Fruit fly (Drosophila melanogaster) whole organism, embryonic: ENCODE results near the gene CG31515.

ENCODE experiments used
- Aef1 ChIP-seq: fragments of 200-800 bp; sonication (Bioruptor generic); IDR thresholded peaks from 3 replicates; pipeline ENCODE4 v1.3.6; 2022; ENCODE audit warnings: missing biosample characterization, missing genetic modification characterization
- BEAF-32 ChIP-seq: fragments of 200-800 bp; sonication (Bioruptor generic); optimal IDR thresholded peaks from 3 replicates; lab custom pipeline; 2017; ENCODE audit warnings: missing biosample characterization, missing genetic modification characterization, mild to moderate bottlenecking, moderate library complexity, missing genetic modification reagents
- BtbVII ChIP-seq: fragments of 200-800 bp; sonication (Bioruptor generic); optimal IDR thresholded peaks from 3 replicates; lab custom pipeline; 2017; ENCODE audit warnings: missing biosample characterization, mild to moderate bottlenecking, missing genetic modification characterization
- CG12071 ChIP-seq: fragments of 200-800 bp; sonication (Bioruptor generic); optimal IDR thresholded peaks from 3 replicates; lab custom pipeline; 2018; ENCODE audit warnings: missing biosample characterization, mild to moderate bottlenecking, missing genetic modification characterization
- CG12219 ChIP-seq: fragments of 200-800 bp; sonication (Bioruptor generic); optimal IDR thresholded peaks from 3 replicates; lab custom pipeline; 2018; ENCODE audit warnings: missing biosample characterization, mild to moderate bottlenecking, missing genetic modification characterization
- CG14050 ChIP-seq: fragments of 200-800 bp; sonication (Bioruptor generic); IDR thresholded peaks from 3 replicates; pipeline ENCODE4 v1.3.6; 2022; ENCODE audit warnings: missing biosample characterization, missing genetic modification characterization
- CG1603 ChIP-seq: fragments of 200-800 bp; sonication (Bioruptor generic); optimal IDR thresholded peaks from 2 replicates; lab custom pipeline; 2019; ENCODE audit warnings: missing biosample characterization, mild to moderate bottlenecking, missing genetic modification characterization, moderate library complexity
- CG16779 ChIP-seq: fragments of 200-800 bp; sonication (Bioruptor generic); IDR thresholded peaks from 2 replicates; pipeline ENCODE4 v1.3.6; 2022; ENCODE audit warnings: missing biosample characterization, missing genetic modification characterization
- CG17361 ChIP-seq: fragments of 200-800 bp; sonication (Bioruptor generic); IDR thresholded peaks from 3 replicates; pipeline ENCODE4 v1.3.6; 2022; ENCODE audit warnings: missing biosample characterization, missing genetic modification characterization
- CG17912 ChIP-seq: fragments of 200-800 bp; sonication (Bioruptor generic); optimal IDR thresholded peaks from 2 replicates; lab custom pipeline; 2018; ENCODE audit warnings: missing biosample characterization, mild to moderate bottlenecking, missing genetic modification characterization
- CG18599 ChIP-seq: fragments of 200-800 bp; sonication (Bioruptor generic); optimal IDR thresholded peaks from 3 replicates; lab custom pipeline; 2017; ENCODE audit warnings: missing biosample characterization, missing genetic modification characterization, mild to moderate bottlenecking, moderate library complexity, missing genetic modification reagents
- CG18619 ChIP-seq: fragments of 200-800 bp; sonication (Bioruptor generic); optimal IDR thresholded peaks from 3 replicates; lab custom pipeline; 2017; ENCODE audit warnings: missing biosample characterization, mild to moderate bottlenecking, missing genetic modification characterization
- CG18764 ChIP-seq: fragments of 200-800 bp; sonication (Bioruptor generic); optimal IDR thresholded peaks from 3 replicates; lab custom pipeline; 2016; ENCODE audit warnings: missing biosample characterization, missing genetic modification characterization
- CG6689 ChIP-seq: fragments of 200-800 bp; sonication (Bioruptor generic); IDR thresholded peaks from 2 replicates; pipeline ENCODE4 v1.3.6; 2022; ENCODE audit warnings: missing biosample characterization, missing genetic modification characterization
- CG9932 ChIP-seq: fragments of 200-800 bp; sonication (Bioruptor generic); IDR thresholded peaks from 2 replicates; pipeline ENCODE4 v1.3.6; 2022; ENCODE audit warnings: missing biosample characterization, missing genetic modification characterization
- Deaf1 ChIP-seq: fragments of 200-800 bp; optimal IDR thresholded peaks from 3 replicates; lab custom pipeline; 2019; ENCODE audit warnings: missing biosample characterization, mild to moderate bottlenecking, missing genetic modification characterization, moderate library complexity
- Doc3 ChIP-seq: fragments of 200-800 bp; sonication (Bioruptor generic); IDR thresholded peaks from 3 replicates; pipeline ENCODE4 v1.3.6; 2022; ENCODE audit warnings: missing biosample characterization, missing genetic modification characterization; ENCODE audit not compliant: partially characterized antibody
- E2f1 ChIP-seq: fragments of 200-800 bp; sonication (Bioruptor generic); IDR thresholded peaks from 2 replicates; pipeline ENCODE4 v1.3.6; 2022; ENCODE audit warnings: missing biosample characterization, missing genetic modification characterization
- Gug ChIP-seq: fragments of 200-800 bp; sonication (Bioruptor generic); IDR thresholded peaks from 4 replicates; pipeline ENCODE4 v1.3.6; 2022; ENCODE audit warnings: missing biosample characterization, missing genetic modification characterization
- HHEX ChIP-seq: fragments of 200-800 bp; sonication (Bioruptor generic); optimal IDR thresholded peaks from 3 replicates; lab custom pipeline; 2017; ENCODE audit warnings: missing biosample characterization, mild to moderate bottlenecking, missing genetic modification characterization, missing genetic modification reagents
- HLH54F ChIP-seq: fragments of 200-800 bp; sonication (Bioruptor generic); optimal IDR thresholded peaks from 3 replicates; lab custom pipeline; 2016; ENCODE audit warnings: missing biosample characterization, missing genetic modification characterization
- HmgZ ChIP-seq: fragments of 200-800 bp; sonication (Bioruptor generic); optimal IDR thresholded peaks from 2 replicates; lab custom pipeline; 2018; ENCODE audit warnings: missing biosample characterization, mild to moderate bottlenecking, missing genetic modification characterization
- Jarid2 ChIP-seq: fragments of 200-800 bp; sonication (Bioruptor generic); optimal IDR thresholded peaks from 3 replicates; lab custom pipeline; 2017; ENCODE audit warnings: mild to moderate bottlenecking, missing biosample characterization, missing genetic modification reagents, missing genetic modification characterization
- Kr ChIP-seq: fragments of 200-800 bp; sonication (Bioruptor generic); optimal IDR thresholded peaks from 2 replicates; lab custom pipeline; 2017; ENCODE audit warnings: missing biosample characterization, mild to moderate bottlenecking, missing genetic modification characterization
- Neu2 ChIP-seq: fragments of 200-800 bp; sonication (Bioruptor generic); optimal IDR thresholded peaks from 3 replicates; lab custom pipeline; 2016; ENCODE audit warnings: missing biosample characterization, missing genetic modification characterization, borderline replicate concordance
- NfI ChIP-seq: fragments of 200-800 bp; sonication (Bioruptor generic); optimal IDR thresholded peaks from 3 replicates; lab custom pipeline; 2018; ENCODE audit warnings: missing biosample characterization, mild to moderate bottlenecking, missing genetic modification characterization, moderate library complexity
- PHDP ChIP-seq: fragments of 200-800 bp; sonication (Bioruptor generic); optimal IDR thresholded peaks from 3 replicates; lab custom pipeline; 2018; ENCODE audit warnings: missing biosample characterization, mild to moderate bottlenecking, missing genetic modification characterization, moderate library complexity
- Stat92E ChIP-seq, 3 experiments: fragments of >200 bp in 2 of 3; fragments of 200-800 bp in 1 of 3; sonication (Bioruptor generic) in 1 of 3; optimal IDR thresholded peaks; 2 replicates each; lab custom pipeline; 2017 to 2019; ENCODE audit warnings: missing biosample characterization in 3 of 3, missing genetic modification characterization in 3 of 3, mild to moderate bottlenecking in 1 of 3, moderate library complexity in 1 of 3
- Xrp1 ChIP-seq: fragments of 200-800 bp; sonication (Bioruptor generic); IDR thresholded peaks from 2 replicates; pipeline ENCODE4 v1.3.6; 2022; ENCODE audit warnings: missing biosample characterization, missing genetic modification characterization
- ap ChIP-seq: fragments of 200-800 bp; sonication (Bioruptor generic); IDR thresholded peaks from 2 replicates; pipeline ENCODE4 v1.3.6; 2022; ENCODE audit warnings: missing biosample characterization, missing genetic modification characterization
- btn ChIP-seq: fragments of 200-800 bp; sonication (Bioruptor generic); optimal IDR thresholded peaks from 2 replicates; lab custom pipeline; 2016; ENCODE audit warnings: missing biosample characterization, missing genetic modification characterization
- cad ChIP-seq: fragments of >200 bp; optimal IDR thresholded peaks from 2 replicates; lab custom pipeline; 2017; ENCODE audit warnings: missing biosample characterization, missing genetic modification characterization
- cato ChIP-seq: fragments of 200-800 bp; sonication (Bioruptor generic); optimal IDR thresholded peaks from 2 replicates; lab custom pipeline; 2016; ENCODE audit warnings: missing biosample characterization, missing genetic modification characterization, borderline replicate concordance
- dpn ChIP-seq, 2 experiments: fragments of 200-800 bp; sonication (Bioruptor generic); optimal IDR thresholded peaks; 3 replicates each; lab custom pipeline; 2016; ENCODE audit warnings: missing biosample characterization in 2 of 2, missing genetic modification characterization in 2 of 2
- esg ChIP-seq: fragments of 200-800 bp; sonication (Bioruptor generic); conservative IDR thresholded peaks from 2 replicates; pipeline ENCODE4 v1.3.6; 2022; ENCODE audit warnings: missing biosample characterization, missing genetic modification characterization
- grau ChIP-seq: fragments of 200-800 bp; optimal IDR thresholded peaks from 3 replicates; lab custom pipeline; 2019; ENCODE audit warnings: missing biosample characterization, mild to moderate bottlenecking, missing genetic modification characterization, moderate library complexity
- ham ChIP-seq: fragments of 200-800 bp; sonication (Bioruptor generic); IDR thresholded peaks from 2 replicates; pipeline ENCODE4 v1.3.6; 2022; ENCODE audit warnings: missing biosample characterization, missing genetic modification characterization
- jigr1 ChIP-seq: fragments of 200-800 bp; sonication (Bioruptor generic); IDR thresholded peaks from 3 replicates; pipeline ENCODE4 v1.3.6; 2022; ENCODE audit warnings: missing biosample characterization, missing genetic modification characterization
- jing ChIP-seq: fragments of 200-800 bp; sonication (Bioruptor generic); optimal IDR thresholded peaks from 2 replicates; lab custom pipeline; 2018; ENCODE audit warnings: missing biosample characterization, mild to moderate bottlenecking, missing genetic modification characterization
- nerfin-2 ChIP-seq: fragments of 200-800 bp; sonication (Bioruptor generic); IDR thresholded peaks from 2 replicates; pipeline ENCODE4 v1.3.6; 2022; ENCODE audit warnings: missing biosample characterization, missing genetic modification characterization; ENCODE audit not compliant: partially characterized antibody
- otp ChIP-seq: fragments of 200-800 bp; sonication (Bioruptor generic); IDR thresholded peaks from 3 replicates; pipeline ENCODE4, ENCODE4 v1.3.6; 2022; ENCODE audit warnings: missing biosample characterization, missing genetic modification characterization
- pb ChIP-seq: fragments of 200-800 bp; sonication (Bioruptor generic); optimal IDR thresholded peaks from 3 replicates; lab custom pipeline; 2016; ENCODE audit warnings: missing biosample characterization, missing genetic modification characterization
- pho ChIP-seq: fragments of 200-800 bp; sonication (Bioruptor generic); optimal IDR thresholded peaks from 2 replicates; lab custom pipeline; 2016; ENCODE audit warnings: missing biosample characterization, missing genetic modification characterization
- sc ChIP-seq, 3 experiments: fragments of >200 bp in 2 of 3; fragments of 200-800 bp in 1 of 3; sonication (Bioruptor generic) in 1 of 3; optimal IDR thresholded peaks; 2 replicates in 2 of 3; 3 replicates in 1 of 3; lab custom pipeline; 2017; ENCODE audit warnings: mild to moderate bottlenecking in 1 of 3, missing biosample characterization in 1 of 3, missing genetic modification characterization in 1 of 3, missing genetic modification reagents in 1 of 3
- sima ChIP-seq: fragments of 200-800 bp; sonication (Bioruptor generic); optimal IDR thresholded peaks from 2 replicates; lab custom pipeline; 2016; ENCODE audit warnings: missing biosample characterization, missing genetic modification characterization
- sna ChIP-seq: fragments of 200-800 bp; sonication (Bioruptor generic); IDR thresholded peaks from 2 replicates; pipeline ENCODE4 v1.3.6; 2022; ENCODE audit warnings: missing biosample characterization, missing genetic modification characterization; ENCODE audit not compliant: partially characterized antibody
- zen ChIP-seq: fragments of 200-800 bp; sonication (Bioruptor generic); optimal IDR thresholded peaks from 3 replicates; lab custom pipeline; 2018; ENCODE audit warnings: missing biosample characterization, mild to moderate bottlenecking, missing genetic modification characterization, moderate library complexity

Gene CG31515

dm6 chr3R:23355829-23356738 is 32.6 kb downstream of the CG31515 start, which contains the start of the genes ATPsynCF6 and Sec13 (continued):
- TF ChIP-seq pho (GFP tag; lab: Kevin White, UChicago) (no peak), sna (GFP tag; lab: Robert Waterston, UW) (peak; percentile 91), nerfin-2 (GFP tag; lab: Robert Waterston, UW) (peak; percentile 87), CG18599 (GFP tag; lab: Kevin White, UChicago) (peak; percentile 66), NfI (GFP tag; lab: Kevin White, UChicago) (peak; percentile 18), HHEX (GFP tag; lab: Kevin White, UChicago) (peak; percentile 47), jing (GFP tag; lab: Kevin White, UChicago) (no peak), sc (optimal IDR thresholded peaks at IDR 0.05; lab: Kevin White, UChicago) (no peak), sc (GFP tag; optimal IDR thresholded peaks at IDR 0.05; lab: Kevin White, UChicago) (no peak), HmgZ (no peak), dpn (GFP tag; optimal IDR thresholded peaks at IDR 0.05; lab: Kevin White, UChicago) (peak; percentile 14 to 29), CG12071 (GFP tag; lab: Kevin White, UChicago) (no peak), cato (GFP tag; lab: Kevin White, UChicago) (peak; percentile 9), esg (GFP tag; lab: Robert Waterston, UW) (peak; percentile 62; the same call in 1 of the 2 replicates), CG18764 (GFP tag; lab: Kevin White, UChicago) (peak; percentile 43), grau (tag; lab: Kevin White, UChicago) (peak; percentile 52), zen (tag; lab: Kevin White, UChicago) (peak; percentile 54), Neu2 (no peak), BtbVII (no peak), PHDP (tag; lab: Kevin White, UChicago) (peak; percentile 28), ap (GFP tag; lab: Robert Waterston, UW) (peak; percentile 20; the same call in 1 of the 2 replicates), btn (no peak), CG14050 (peak; percentile 55; the same call in 2 of the 3 replicates), CG17361 (0 out of 3 replicates have a peak, but pooled peaks have one; percentile 52), Aef1 (GFP tag; lab: Robert Waterston, UW) (peak; percentile 47; the same call in 2 of the 3 replicates), Deaf1 (peak; percentile 3), HLH54F (GFP tag; lab: Kevin White, UChicago) (no peak), CG18619 (peak; percentile 38), CG16779 (GFP tag; lab: Robert Waterston, UW) (0 out of 2 replicates have a peak, but pooled peaks have one; percentile 10), BEAF-32 (GFP tag; lab: Kevin White, UChicago) (peak; percentile 87), otp (no peak), CG9932 (peak; percentile 83), Gug (peak; percentile 37; the same call in 1 of the 4 replicates), CG6689 (GFP tag; lab: Robert Waterston, UW) (peak; percentile 48), Stat92E (GFP tag; optimal IDR thresholded peaks at IDR 0.05; lab: Kevin White, UChicago) (no peak), Doc3 (GFP tag; lab: Robert Waterston, UW) (peak; percentile 83), E2f1 (GFP tag; lab: Robert Waterston, UW) (peak; percentile 37; the same call in 1 of the 2 replicates), ham (GFP tag; lab: Robert Waterston, UW) (no peak), cad (no peak), CG17912 (GFP tag; lab: Kevin White, UChicago) (no peak), Xrp1 (peak; percentile 64), CG12219 (no peak), Kr (GFP tag; lab: Kevin White, UChicago) (no peak), sima (no peak), pb (GFP tag; lab: Kevin White, UChicago) (no peak), CG1603 (tag; lab: Kevin White, UChicago) (peak; percentile 42), jigr1 (GFP tag; lab: Robert Waterston, UW) (no peak), Jarid2 (GFP tag; lab: Kevin White, UChicago) (no peak)
